Worm (Caenorhabditis elegans): ENCODE measurements around the gene T06D4.6.

DNA sequence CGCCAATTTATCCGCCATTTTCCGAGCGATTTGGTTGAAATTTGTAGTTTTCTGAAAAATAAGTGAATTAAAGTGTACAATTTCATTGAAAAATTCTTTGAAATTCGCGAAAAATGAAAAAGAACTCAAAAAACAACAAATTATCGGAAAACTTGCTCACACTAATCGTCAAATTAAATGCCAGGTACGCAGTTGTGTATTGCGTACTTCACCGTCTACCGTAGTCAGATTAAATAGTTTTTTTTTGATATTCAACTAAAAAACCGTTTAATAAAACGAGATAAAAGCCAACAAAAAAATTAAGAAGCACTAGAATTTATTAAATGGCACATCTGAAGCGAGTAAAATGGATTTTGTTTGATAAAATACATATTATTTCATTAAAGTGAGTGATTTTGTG, 42.5 kb downstream of the T06D4.6 start, which contains the start of gene bath-28:
- no peak for TF ChIP-seq ceh-36 (tag; optimal IDR thresholded peaks at IDR 0.05)
- TF ChIP-seq hmg-4 (GFP tag; optimal IDR thresholded peaks at IDR 0.05): no peak
- no peak for TF ChIP-seq ama-1 (optimal IDR thresholded peaks at IDR 0.05)
- no peak for TF ChIP-seq hnd-1 (tag; optimal IDR thresholded peaks at IDR 0.05)
- TF ChIP-seq ets-7 (tag; optimal IDR thresholded peaks at IDR 0.05): no peak
- no peak for TF ChIP-seq flt-1 (GFP tag; IDR thresholded peaks at IDR 0.05)
- TF ChIP-seq tra-4 (tag; optimal IDR thresholded peaks at IDR 0.05): no peak
- no peak for TF ChIP-seq B0310.2 (tag; optimal IDR thresholded peaks at IDR 0.05)
- TF ChIP-seq tbx-37 (GFP tag; conservative IDR thresholded peaks at IDR 0.05): no peak
- TF ChIP-seq sea-1 (GFP tag; conservative IDR thresholded peaks at IDR 0.05): no peak
- TF ChIP-seq scrt-1 (GFP tag; IDR thresholded peaks at IDR 0.05): no peak
- no peak for TF ChIP-seq ceh-13 (GFP tag; optimal IDR thresholded peaks at IDR 0.05)
- TF ChIP-seq hmbx-1 (tag; optimal IDR thresholded peaks at IDR 0.05): no peak
